Fruit fly (Drosophila melanogaster): ENCODE results near the gene r-cup.

DNA sequence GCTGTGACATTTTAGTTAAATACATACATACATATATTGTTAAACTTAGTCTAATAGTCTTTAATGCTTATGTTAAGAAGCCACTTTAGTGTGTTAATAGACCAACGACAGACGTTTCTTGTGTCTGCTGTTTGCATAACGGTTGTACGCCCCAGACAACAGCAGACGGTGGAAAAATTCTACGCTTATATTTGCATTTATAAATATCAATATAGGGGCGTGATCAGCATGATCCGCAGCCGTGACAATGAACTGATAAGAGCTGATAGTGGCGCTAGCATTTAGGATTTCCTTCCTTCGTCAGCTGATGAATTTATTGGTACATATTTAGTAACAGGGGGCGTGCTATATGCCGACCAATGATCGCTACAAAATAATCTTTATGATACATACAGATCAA lies 40.1 kb upstream of the r-cup start:
- no peak for TF ChIP-seq CG14655 (GFP tag; optimal IDR thresholded peaks at IDR 0.05)
- TF ChIP-seq CG32121 (GFP tag; IDR thresholded peaks at IDR 0.05), result no peak
- TF ChIP-seq Pif1B (GFP tag; optimal IDR thresholded peaks at IDR 0.05), result no peak
- TF ChIP-seq Snoo (tag; optimal IDR thresholded peaks at IDR 0.05), result no peak
- TF ChIP-seq CG8301 (tag; optimal IDR thresholded peaks at IDR 0.05), result no peak
- TF ChIP-seq CG10348 (GFP tag; IDR thresholded peaks at IDR 0.05), result no peak
- peak; percentile 16 for TF ChIP-seq EcR (GFP tag; optimal IDR thresholded peaks at IDR 0.05)
- TF ChIP-seq CG13204 (GFP tag; optimal IDR thresholded peaks at IDR 0.05), result no peak
- no peak for TF ChIP-seq CG4496 (GFP tag; IDR thresholded peaks at IDR 0.05)

Data from whole organism, pupa.